Worm (Caenorhabditis elegans) whole organism, early embryonic: ENCODE results near the gene Y7A5A.8.

Experiments used
- B0310.2 ChIP-seq: sonication (generic microtip); optimal IDR thresholded peaks from 2 replicates; lab custom pipeline; 2016; ENCODE audit warnings: mild to moderate bottlenecking, missing genetic modification characterization, missing compliant biosample characterization
- F13C5.2 ChIP-seq: sonication (generic microtip); optimal IDR thresholded peaks from 2 replicates; lab custom pipeline; 2017; ENCODE audit warnings: mild to moderate bottlenecking, missing genetic modification characterization, inconsistent platforms, missing compliant biosample characterization
- aly-1 ChIP-seq: sonication (generic microtip); optimal IDR thresholded peaks from 2 replicates; lab custom pipeline; 2016; ENCODE audit warnings: missing genetic modification characterization, missing compliant biosample characterization
- ama-1 ChIP-seq: fragments of 150-350 bp; optimal IDR thresholded peaks from 2 replicates; lab custom pipeline; 2014
- ceh-13 ChIP-seq: fragments of 200-800 bp; sonication (Bioruptor generic); optimal IDR thresholded peaks from 2 replicates; lab custom pipeline; 2018; ENCODE audit warnings: mild to moderate bottlenecking, missing genetic modification characterization, missing compliant biosample characterization
- ceh-36 ChIP-seq: sonication (generic microtip); optimal IDR thresholded peaks from 2 replicates; lab custom pipeline; 2016; ENCODE audit warnings: missing genetic modification characterization, inconsistent platforms, missing compliant biosample characterization
- ets-7 ChIP-seq: sonication (generic microtip); optimal IDR thresholded peaks from 2 replicates; lab custom pipeline; 2016; ENCODE audit warnings: missing genotype, missing genetic modification characterization, missing compliant biosample characterization
- flt-1 ChIP-seq: fragments of 200-800 bp; sonication (Bioruptor generic); IDR thresholded peaks from 2 replicates; pipeline ENCODE4 v1.3.6; 2022; ENCODE audit warnings: missing genetic modification characterization, missing compliant biosample characterization
- hmbx-1 ChIP-seq: sonication (generic microtip); optimal IDR thresholded peaks from 2 replicates; lab custom pipeline; 2016; ENCODE audit warnings: mild to moderate bottlenecking, missing genetic modification characterization, missing compliant biosample characterization
- hmg-4 ChIP-seq: fragments of 200-800 bp; sonication (Bioruptor generic); optimal IDR thresholded peaks from 2 replicates; lab custom pipeline; 2018; ENCODE audit warnings: mild to moderate bottlenecking, missing genetic modification characterization, missing compliant biosample characterization
- hnd-1 ChIP-seq: sonication (generic microtip); optimal IDR thresholded peaks from 2 replicates; lab custom pipeline; 2016; ENCODE audit warnings: missing genetic modification characterization, missing compliant biosample characterization
- pes-1 ChIP-seq: fragments of 200-800 bp; sonication (Bioruptor generic); IDR thresholded peaks from 2 replicates; pipeline ENCODE4 v1.3.6; 2022; ENCODE audit warnings: missing genetic modification reagents, missing genetic modification characterization, missing compliant biosample characterization
- scrt-1 ChIP-seq: fragments of 200-800 bp; sonication (Bioruptor generic); IDR thresholded peaks from 2 replicates; pipeline ENCODE4 v1.3.6; 2022; ENCODE audit warnings: missing genetic modification characterization, missing compliant biosample characterization
- sea-1 ChIP-seq: fragments of 200-800 bp; sonication (Bioruptor generic); conservative IDR thresholded peaks from 2 replicates; pipeline ENCODE4 v1.3.6; 2022; ENCODE audit warnings: missing genetic modification characterization, missing compliant biosample characterization
- tbx-11 ChIP-seq: fragments of 200-800 bp; sonication (Bioruptor generic); IDR thresholded peaks from 2 replicates; pipeline ENCODE4 v1.3.6; 2022; ENCODE audit warnings: missing genetic modification characterization, missing compliant biosample characterization
- tbx-37 ChIP-seq: fragments of 200-800 bp; sonication (Bioruptor generic); conservative IDR thresholded peaks from 2 replicates; pipeline ENCODE4 v1.3.6; 2022; ENCODE audit warnings: missing genetic modification reagents, missing genetic modification characterization, missing compliant biosample characterization
- tra-4 ChIP-seq: sonication (generic microtip); optimal IDR thresholded peaks from 2 replicates; lab custom pipeline; 2017; ENCODE audit warnings: missing genetic modification characterization, missing compliant biosample characterization

Gene Y7A5A.8

DNA sequence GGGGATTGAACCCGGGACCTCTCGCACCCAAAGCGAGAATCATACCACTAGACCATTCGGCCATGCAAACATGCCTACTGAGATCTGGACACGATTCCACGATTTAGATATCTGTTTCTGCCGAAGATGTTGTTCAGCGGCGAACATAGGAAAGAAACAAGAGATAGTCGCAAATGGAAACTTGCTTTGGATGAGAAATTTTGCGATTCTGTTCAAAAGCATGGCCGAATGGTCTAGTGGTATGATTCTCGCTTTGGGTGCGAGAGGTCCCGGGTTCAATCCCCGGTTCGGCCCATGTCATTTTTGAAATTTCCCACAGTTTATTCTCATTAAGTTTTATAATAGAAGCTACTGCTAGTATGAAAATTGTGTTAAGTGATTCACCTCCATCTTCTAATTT lies 25.7 kb upstream of the Y7A5A.8 start:
- TF ChIP-seq pes-1 (no peak), sea-1 (GFP tag; lab: Robert Waterston, UW) (no peak), hmbx-1 (no peak), aly-1 (tag; lab: Kevin White, UChicago) (no peak), ets-7 (tag; lab: Kevin White, UChicago) (no peak), hnd-1 (tag; lab: Kevin White, UChicago) (no peak), ceh-36 (tag; lab: Kevin White, UChicago) (no peak), F13C5.2 (tag; lab: Kevin White, UChicago) (no peak), hmg-4 (GFP tag; lab: Kevin White, UChicago) (no peak), scrt-1 (no peak), ceh-13 (GFP tag; lab: Kevin White, UChicago) (no peak)

DNA sequence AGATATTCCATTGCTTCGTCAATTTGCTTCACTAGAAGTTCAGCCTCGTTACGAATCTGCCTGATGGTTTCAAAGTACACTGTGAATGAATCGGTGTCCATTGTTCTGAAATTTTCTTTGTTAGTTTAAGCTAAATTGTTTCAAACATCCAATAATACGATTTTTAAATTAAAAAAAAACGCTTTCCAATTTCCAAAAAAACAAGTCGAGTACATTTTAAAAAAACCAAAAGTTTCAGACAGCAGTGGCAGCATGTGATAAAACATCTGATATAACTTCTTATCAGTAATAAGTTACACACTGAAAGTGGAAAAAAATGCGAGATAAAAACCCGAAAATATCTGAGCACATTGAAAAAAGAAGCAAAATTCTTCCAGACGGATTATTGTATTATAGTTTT lies 22.7 kb upstream of the Y7A5A.8 start, which contains the start of gene Y7A5A.6:
Gene Y7A5A.6 (minus strand): TSS at position 101 of the 400 bp plus-strand sequence.
- TF ChIP-seq hnd-1 (tag; lab: Kevin White, UChicago): no peak
- TF ChIP-seq flt-1 (GFP tag; lab: Robert Waterston, UW): no peak
- no peak for TF ChIP-seq tra-4
- no peak for TF ChIP-seq hmbx-1
- TF ChIP-seq F13C5.2 (tag; lab: Kevin White, UChicago): no peak

DNA sequence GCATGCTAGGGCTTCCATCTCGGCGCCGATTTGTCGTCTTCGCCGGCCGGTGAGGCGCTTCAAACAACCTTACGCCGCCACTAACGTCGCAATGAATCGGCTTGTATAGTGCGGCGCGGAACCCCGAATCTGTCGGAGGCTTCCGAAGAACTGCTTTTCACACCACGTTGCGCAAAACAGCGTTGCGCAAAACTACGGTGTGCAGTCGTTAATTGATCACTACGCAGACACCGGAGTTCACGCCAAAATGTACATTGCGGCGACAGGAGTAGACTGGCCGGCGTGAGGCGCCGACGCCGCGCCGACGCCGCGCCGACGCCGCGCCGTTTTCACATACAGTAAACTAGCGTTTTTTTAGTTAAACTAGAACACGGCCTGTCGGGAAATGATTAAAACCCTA lies 20.5 kb upstream of the Y7A5A.8 start:
- TF ChIP-seq ceh-13 (GFP tag; lab: Kevin White, UChicago): no peak

DNA sequence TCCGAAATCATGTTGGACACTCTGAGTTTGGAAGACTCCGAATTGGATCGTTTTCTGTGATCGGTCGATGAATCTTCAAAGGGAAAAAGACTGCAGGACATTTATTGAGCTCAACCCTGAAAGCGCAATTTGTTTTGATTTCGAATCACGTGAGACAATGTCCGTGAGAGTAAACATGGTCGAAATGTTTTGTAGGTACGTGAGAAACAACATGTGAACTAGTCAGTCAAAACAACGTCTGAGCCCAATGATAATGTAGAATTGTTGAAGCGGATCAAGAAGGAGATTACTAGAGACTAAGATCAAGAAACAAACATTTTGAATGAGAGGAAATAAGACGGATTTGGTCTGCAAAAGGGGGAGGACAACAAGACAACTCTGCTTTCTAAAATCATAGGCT lies 18.2 kb upstream of the Y7A5A.8 start, which contains the start of gene Y7A5A.7:
Gene Y7A5A.7 (minus strand): TSS at position 101 of the 400 bp plus-strand sequence.
- TF ChIP-seq ceh-36 (tag; lab: Kevin White, UChicago): no peak

DNA sequence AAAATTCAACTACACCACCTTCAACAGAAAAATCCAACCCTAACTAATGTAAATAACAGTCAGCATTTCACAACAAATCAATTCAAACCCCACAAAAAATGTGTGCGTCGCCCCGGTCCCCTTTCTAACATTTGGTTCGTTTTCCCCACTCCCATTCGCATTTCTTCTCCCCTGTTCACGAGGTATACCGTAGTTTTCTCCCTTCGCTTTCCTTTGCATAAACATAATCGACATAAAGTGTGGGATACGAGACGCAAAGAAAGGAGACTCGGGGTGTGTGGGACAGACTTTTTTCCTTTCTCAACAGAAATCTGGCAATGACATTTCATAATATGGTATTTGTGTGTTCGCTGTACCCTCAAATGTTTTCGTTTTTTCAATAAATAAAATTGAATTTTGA lies 11.0 kb upstream of the Y7A5A.8 start:
- TF ChIP-seq scrt-1: no peak
- no peak for TF ChIP-seq tbx-37 (GFP tag; lab: Robert Waterston, UW)
- no peak for TF ChIP-seq F13C5.2 (tag; lab: Kevin White, UChicago)
- TF ChIP-seq hmg-4 (GFP tag; lab: Kevin White, UChicago): no peak
- TF ChIP-seq tbx-11 (GFP tag; lab: Robert Waterston, UW): no peak
- TF ChIP-seq ets-7 (tag; lab: Kevin White, UChicago): no peak
- TF ChIP-seq flt-1 (GFP tag; lab: Robert Waterston, UW): no peak

DNA sequence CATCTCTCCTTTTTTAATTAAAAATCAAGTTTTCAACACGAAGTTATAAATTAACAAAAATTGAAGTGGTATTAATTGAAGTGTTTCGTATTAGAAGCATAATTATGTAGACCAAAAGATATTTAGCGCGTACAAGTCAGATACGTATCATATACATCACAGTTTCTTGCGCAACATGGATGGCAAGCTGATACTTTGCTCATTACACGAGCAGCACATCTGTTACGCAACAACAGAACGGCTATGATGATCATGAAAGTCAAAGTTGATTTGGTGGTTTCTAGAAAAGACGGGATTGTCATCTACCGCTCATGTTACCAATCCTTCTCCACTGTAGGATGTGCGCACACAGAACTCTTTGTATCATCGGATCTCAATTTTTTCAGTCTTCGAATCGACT lies 7.7 kb upstream of the Y7A5A.8 start:
- TF ChIP-seq tra-4: no peak
- TF ChIP-seq ceh-13 (GFP tag; lab: Kevin White, UChicago): no peak
- no peak for TF ChIP-seq scrt-1
- no peak for TF ChIP-seq F13C5.2 (tag; lab: Kevin White, UChicago)
- no peak for TF ChIP-seq hnd-1 (tag; lab: Kevin White, UChicago)
- TF ChIP-seq aly-1 (tag; lab: Kevin White, UChicago): no peak
- no peak for TF ChIP-seq pes-1
- TF ChIP-seq tbx-11 (GFP tag; lab: Robert Waterston, UW): no peak

DNA sequence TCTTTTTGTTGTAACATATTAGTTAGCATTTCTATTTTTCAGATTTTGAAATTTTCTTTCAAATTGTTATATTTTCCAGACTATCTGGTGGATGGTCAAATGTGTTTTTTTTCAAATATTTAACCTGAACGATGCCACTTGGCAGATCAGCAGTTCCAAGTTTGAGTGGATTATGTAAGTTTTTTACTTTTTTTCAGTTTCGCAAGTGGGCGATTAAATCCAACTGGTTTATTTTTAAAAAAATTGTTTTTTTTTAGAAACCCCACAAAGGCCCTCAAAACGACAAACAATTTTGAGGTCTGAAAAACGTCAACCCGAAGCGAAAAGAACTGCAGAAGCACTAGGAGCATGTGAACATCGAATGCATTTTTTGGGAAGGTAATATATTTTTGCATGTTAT lies 4.6 kb downstream of the Y7A5A.8 start, which contains the start of gene Y7A5A.9:
Gene Y7A5A.9 (plus strand): TSS at position 301 of the 400 bp plus-strand sequence.
- TF ChIP-seq hmbx-1 (no peak), aly-1 (tag; lab: Kevin White, UChicago) (no peak), tra-4 (no peak), ceh-13 (GFP tag; lab: Kevin White, UChicago) (no peak), ama-1 (lab: Kevin White, UChicago) (no peak)

DNA sequence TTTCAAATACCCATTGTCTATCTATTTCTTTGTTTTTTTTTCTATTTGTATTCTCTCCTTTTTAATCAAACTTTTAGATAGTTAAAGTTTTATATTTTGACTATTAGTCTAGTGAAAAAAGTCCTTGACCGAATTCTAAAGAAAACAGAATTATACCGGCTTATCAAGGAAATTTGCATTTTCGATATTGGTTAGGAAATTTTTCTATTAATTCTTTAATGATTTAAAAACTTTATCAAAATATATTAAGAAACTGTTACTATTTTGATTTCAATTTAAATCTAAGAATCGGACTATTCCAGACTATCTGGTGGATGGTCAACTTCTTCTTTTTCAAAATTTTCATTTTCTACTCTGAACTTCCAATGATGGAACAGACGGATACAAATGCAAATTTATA lies 5.8 kb downstream of the Y7A5A.8 start, which contains the start of gene Y7A5A.20:
Gene Y7A5A.20 (plus strand): TSS at position 301 of the 400 bp plus-strand sequence.
- no peak for TF ChIP-seq ceh-36 (tag; lab: Kevin White, UChicago)
- no peak for TF ChIP-seq tbx-37 (GFP tag; lab: Robert Waterston, UW)

DNA sequence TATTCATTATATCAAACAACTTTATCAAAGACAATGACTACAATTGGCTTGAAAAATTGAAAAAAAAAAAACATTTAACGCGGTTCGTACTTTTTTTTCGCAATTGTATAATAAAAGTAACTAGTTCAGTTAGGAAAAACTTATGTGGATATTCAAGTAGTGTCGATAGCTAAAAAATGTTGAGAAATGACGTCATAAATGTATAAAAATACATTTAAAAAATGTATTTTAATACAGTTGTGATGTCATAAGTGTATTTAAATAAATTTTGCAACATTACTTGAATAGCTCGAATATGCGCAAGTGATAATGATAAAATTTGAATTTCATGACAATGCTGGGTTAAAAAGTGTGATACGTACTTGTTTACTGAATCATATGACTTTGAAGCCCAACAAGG lies 9.2 kb downstream of the Y7A5A.8 start:
- TF ChIP-seq ceh-36 (tag; lab: Kevin White, UChicago) (no peak), hmbx-1 (no peak), ama-1 (lab: Kevin White, UChicago) (no peak), aly-1 (tag; lab: Kevin White, UChicago) (no peak), tbx-11 (GFP tag; lab: Robert Waterston, UW) (no peak), ets-7 (tag; lab: Kevin White, UChicago) (no peak), tbx-37 (GFP tag; lab: Robert Waterston, UW) (no peak), B0310.2 (tag; lab: Kevin White, UChicago) (no peak), ceh-13 (GFP tag; lab: Kevin White, UChicago) (no peak), hmg-4 (GFP tag; lab: Kevin White, UChicago) (no peak), scrt-1 (no peak)

DNA sequence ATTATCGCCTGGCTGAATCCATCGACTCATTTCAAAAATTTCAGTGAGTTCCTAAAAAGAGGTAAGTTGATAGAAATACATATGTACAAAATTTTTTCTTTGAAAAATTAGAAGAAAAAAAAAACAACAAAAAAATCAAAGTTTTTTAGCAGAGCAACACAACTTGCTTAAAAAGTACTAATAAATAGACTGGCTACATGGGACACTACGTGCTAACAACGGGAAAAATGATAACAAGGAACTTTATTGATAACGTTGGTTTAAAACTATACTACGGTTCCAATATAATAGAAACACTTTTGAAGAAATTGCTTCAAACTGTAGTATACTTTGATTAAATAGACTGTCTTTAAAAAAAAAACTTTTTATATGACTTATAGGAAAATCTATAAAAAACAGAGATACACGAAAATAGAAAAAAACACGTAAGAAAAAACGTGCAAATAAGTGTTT lies 16.2 kb downstream of the Y7A5A.8 start, which contains the start of gene acox-1.6:
Gene acox-1.6 (minus strand): TSS at position 51 of the 453 bp plus-strand sequence.
- TF ChIP-seq tra-4: no peak
- TF ChIP-seq ceh-36 (tag; lab: Kevin White, UChicago): no peak
- no peak for TF ChIP-seq B0310.2 (tag; lab: Kevin White, UChicago)
- no peak for TF ChIP-seq hmg-4 (GFP tag; lab: Kevin White, UChicago)
- TF ChIP-seq tbx-11 (GFP tag; lab: Robert Waterston, UW): no peak
- no peak for TF ChIP-seq pes-1
- TF ChIP-seq sea-1 (GFP tag; lab: Robert Waterston, UW): no peak
- no peak for TF ChIP-seq scrt-1
- no peak for TF ChIP-seq tbx-37 (GFP tag; lab: Robert Waterston, UW)
- no peak for TF ChIP-seq ama-1 (lab: Kevin White, UChicago)
- no peak for TF ChIP-seq ets-7 (tag; lab: Kevin White, UChicago)
- no peak for TF ChIP-seq hnd-1 (tag; lab: Kevin White, UChicago)
- TF ChIP-seq hmbx-1: no peak
- no peak for TF ChIP-seq aly-1 (tag; lab: Kevin White, UChicago)
- no peak for TF ChIP-seq ceh-13 (GFP tag; lab: Kevin White, UChicago)
- no peak for TF ChIP-seq flt-1 (GFP tag; lab: Robert Waterston, UW)
- TF ChIP-seq F13C5.2 (tag; lab: Kevin White, UChicago): no peak
